Fruit fly (Drosophila melanogaster) whole organism, embryonic: ENCODE measurements around the gene CG42232.

Source experiments
- CG10654 ChIP-seq: fragments of 200-800 bp; sonication (Bioruptor generic); optimal IDR thresholded peaks from 2 replicates; lab custom pipeline; 2016; ENCODE audit warnings: missing biosample characterization, missing genetic modification characterization
- CG11560 ChIP-seq: fragments of 200-800 bp; sonication (Bioruptor generic); IDR thresholded peaks from 3 replicates; pipeline ENCODE4 v1.3.6; 2022; ENCODE audit warnings: missing biosample characterization, missing genetic modification characterization
- CG13775 ChIP-seq: fragments of 200-800 bp; sonication (Bioruptor generic); optimal IDR thresholded peaks from 3 replicates; lab custom pipeline; 2017; ENCODE audit warnings: missing biosample characterization, mild to moderate bottlenecking, missing genetic modification characterization
- CG15514 ChIP-seq: fragments of 200-800 bp; sonication (Bioruptor generic); optimal IDR thresholded peaks from 3 replicates; lab custom pipeline; 2017; ENCODE audit warnings: missing biosample characterization, missing genetic modification characterization, mild to moderate bottlenecking, moderate library complexity, missing genetic modification reagents
- CG15696 ChIP-seq: fragments of 200-800 bp; sonication (Bioruptor generic); optimal IDR thresholded peaks from 2 replicates; lab custom pipeline; 2019; ENCODE audit warnings: missing biosample characterization, mild to moderate bottlenecking, missing genetic modification characterization, moderate library complexity
- CG17568 ChIP-seq: fragments of 200-800 bp; sonication (Bioruptor generic); optimal IDR thresholded peaks from 2 replicates; lab custom pipeline; 2018; ENCODE audit warnings: missing biosample characterization, mild to moderate bottlenecking, missing genetic modification characterization, moderate library complexity
- CG2116 ChIP-seq: fragments of 200-800 bp; sonication (Bioruptor generic); optimal IDR thresholded peaks from 3 replicates; lab custom pipeline; 2018; ENCODE audit warnings: missing biosample characterization, mild to moderate bottlenecking, missing genetic modification characterization
- CG2202 ChIP-seq: fragments of 200-800 bp; sonication (Bioruptor generic); optimal IDR thresholded peaks from 2 replicates; lab custom pipeline; 2018; ENCODE audit warnings: missing biosample characterization, mild to moderate bottlenecking, missing genetic modification characterization
- CG30431 ChIP-seq: fragments of 200-800 bp; sonication (Bioruptor generic); optimal IDR thresholded peaks from 2 replicates; lab custom pipeline; 2017; ENCODE audit warnings: missing biosample characterization, missing genetic modification characterization
- CG31388 ChIP-seq: fragments of 200-800 bp; sonication (Bioruptor generic); optimal IDR thresholded peaks from 2 replicates; lab custom pipeline; 2016; ENCODE audit warnings: missing biosample characterization, missing genetic modification characterization
- CG33213 ChIP-seq: fragments of 200-800 bp; sonication (Bioruptor generic); optimal IDR thresholded peaks from 3 replicates; lab custom pipeline; 2016; ENCODE audit warnings: missing biosample characterization, missing genetic modification characterization
- CG33557 ChIP-seq: fragments of 200-800 bp; sonication (Bioruptor generic); optimal IDR thresholded peaks from 2 replicates; lab custom pipeline; 2019; ENCODE audit warnings: missing biosample characterization, mild to moderate bottlenecking, missing genetic modification characterization, moderate library complexity
- CG4328 ChIP-seq: fragments of 200-800 bp; sonication (Bioruptor generic); optimal IDR thresholded peaks from 3 replicates; lab custom pipeline; 2017; ENCODE audit warnings: missing biosample characterization, missing genetic modification reagents, missing genetic modification characterization
- CG5245 ChIP-seq: fragments of 200-800 bp; sonication (Bioruptor generic); optimal IDR thresholded peaks from 3 replicates; lab custom pipeline; 2016; ENCODE audit warnings: missing biosample characterization, missing genetic modification characterization
- CG6175 ChIP-seq: fragments of 200-800 bp; sonication (Bioruptor generic); IDR thresholded peaks from 3 replicates; pipeline ENCODE4 v1.3.6; 2022; ENCODE audit warnings: missing biosample characterization, missing genetic modification characterization
- CG6689 ChIP-seq: fragments of 200-800 bp; sonication (Bioruptor generic); IDR thresholded peaks from 2 replicates; pipeline ENCODE4 v1.3.6; 2022; ENCODE audit warnings: missing biosample characterization, missing genetic modification characterization
- CkIIα-i1 ChIP-seq: fragments of 200-800 bp; sonication (Bioruptor generic); IDR thresholded peaks from 2 replicates; pipeline ENCODE4 v1.3.6; 2022; ENCODE audit warnings: missing biosample characterization, missing genetic modification characterization
- CrebB ChIP-seq: fragments of 200-800 bp; sonication (Bioruptor generic); optimal IDR thresholded peaks from 3 replicates; lab custom pipeline; 2018; ENCODE audit warnings: missing biosample characterization, mild to moderate bottlenecking, missing genetic modification characterization
- Fer2 ChIP-seq: fragments of 200-800 bp; sonication (Bioruptor generic); optimal IDR thresholded peaks from 2 replicates; lab custom pipeline; 2018; ENCODE audit warnings: missing biosample characterization, mild to moderate bottlenecking, missing genetic modification characterization, moderate library complexity
- H15 ChIP-seq: fragments of 200-800 bp; sonication (Bioruptor generic); IDR thresholded peaks from 3 replicates; pipeline ENCODE4 v1.3.6; 2022; ENCODE audit warnings: missing biosample characterization, missing genetic modification characterization
- HLH3B ChIP-seq: fragments of 200-800 bp; sonication (Bioruptor generic); IDR thresholded peaks from 2 replicates; pipeline ENCODE4 v1.3.6; 2022; ENCODE audit warnings: missing biosample characterization, missing genetic modification characterization
- Hr3 ChIP-seq: fragments of 200-800 bp; sonication (Bioruptor generic); optimal IDR thresholded peaks from 3 replicates; lab custom pipeline; 2016; ENCODE audit warnings: missing biosample characterization, missing genetic modification characterization
- Kr ChIP-seq: fragments of 200-800 bp; sonication (Bioruptor generic); optimal IDR thresholded peaks from 2 replicates; lab custom pipeline; 2017; ENCODE audit warnings: missing biosample characterization, mild to moderate bottlenecking, missing genetic modification characterization
- Lim3 ChIP-seq: fragments of 200-800 bp; sonication (Bioruptor generic); IDR thresholded peaks from 2 replicates; pipeline ENCODE4 v1.3.6; 2022; ENCODE audit warnings: missing biosample characterization, missing genetic modification characterization
- Rx ChIP-seq: fragments of 200-800 bp; sonication (Bioruptor generic); IDR thresholded peaks from 2 replicates; pipeline ENCODE4 v1.3.6; 2022; ENCODE audit warnings: missing biosample characterization, missing genetic modification characterization
- Vsx1 ChIP-seq: fragments of 200-800 bp; sonication (Bioruptor generic); optimal IDR thresholded peaks from 2 replicates; lab custom pipeline; 2017; ENCODE audit warnings: missing biosample characterization, mild to moderate bottlenecking, missing genetic modification characterization, missing genetic modification reagents
- ab ChIP-seq: fragments of 200-800 bp; sonication (Bioruptor generic); optimal IDR thresholded peaks from 2 replicates; lab custom pipeline; 2016; ENCODE audit warnings: missing biosample characterization, missing genetic modification characterization
- abd-A ChIP-seq: fragments of 200-800 bp; sonication (Bioruptor generic); optimal IDR thresholded peaks from 3 replicates; lab custom pipeline; 2019; ENCODE audit warnings: missing biosample characterization, mild to moderate bottlenecking, missing genetic modification characterization, moderate library complexity
- aop ChIP-seq: fragments of 200-800 bp; sonication (Bioruptor generic); IDR thresholded peaks from 2 replicates; pipeline ENCODE4 v1.3.6; 2022; ENCODE audit warnings: missing biosample characterization, missing genetic modification characterization
- ato ChIP-seq: fragments of 200-800 bp; sonication (Bioruptor generic); IDR thresholded peaks from 2 replicates; pipeline ENCODE4 v1.3.6; 2022; ENCODE audit warnings: missing biosample characterization, missing genetic modification characterization; ENCODE audit not compliant: partially characterized antibody
- bbx ChIP-seq: fragments of 200-800 bp; sonication (Bioruptor generic); IDR thresholded peaks from 2 replicates; pipeline ENCODE4 v1.3.6; 2022; ENCODE audit warnings: missing biosample characterization, missing genetic modification characterization; ENCODE audit not compliant: partially characterized antibody
- bowl ChIP-seq: fragments of 200-800 bp; sonication (Bioruptor generic); IDR thresholded peaks from 2 replicates; pipeline ENCODE4 v1.3.6; 2022; ENCODE audit warnings: missing biosample characterization, missing genetic modification characterization
- cas ChIP-seq: fragments of 200-800 bp; sonication (Bioruptor generic); IDR thresholded peaks from 2 replicates; pipeline ENCODE4 v1.3.6; 2022; ENCODE audit warnings: missing biosample characterization, missing genetic modification characterization
- chn ChIP-seq: fragments of 200-800 bp; sonication (Bioruptor generic); optimal IDR thresholded peaks from 2 replicates; lab custom pipeline; 2016; ENCODE audit warnings: missing biosample characterization, missing genetic modification characterization
- corto ChIP-seq: fragments of 200-800 bp; sonication (Bioruptor generic); optimal IDR thresholded peaks from 2 replicates; lab custom pipeline; 2016; ENCODE audit warnings: missing biosample characterization, mild to moderate bottlenecking, missing genetic modification characterization, moderate library complexity
- da ChIP-seq: fragments of 200-800 bp; sonication (Bioruptor generic); optimal IDR thresholded peaks from 2 replicates; lab custom pipeline; 2016; ENCODE audit warnings: missing biosample characterization, missing genetic modification characterization
- emc ChIP-seq: fragments of 200-800 bp; sonication (Bioruptor generic); optimal IDR thresholded peaks from 2 replicates; lab custom pipeline; 2016; ENCODE audit warnings: missing biosample characterization, missing genetic modification characterization
- esg ChIP-seq: fragments of 200-800 bp; sonication (Bioruptor generic); conservative IDR thresholded peaks from 2 replicates; pipeline ENCODE4 v1.3.6; 2022; ENCODE audit warnings: missing biosample characterization, missing genetic modification characterization
- grn ChIP-seq: fragments of 200-800 bp; sonication (Bioruptor generic); optimal IDR thresholded peaks from 3 replicates; lab custom pipeline; 2017; ENCODE audit warnings: missing biosample characterization, missing genetic modification characterization
- jigr1 ChIP-seq: fragments of 200-800 bp; sonication (Bioruptor generic); IDR thresholded peaks from 3 replicates; pipeline ENCODE4 v1.3.6; 2022; ENCODE audit warnings: missing biosample characterization, missing genetic modification characterization
- kay ChIP-seq: fragments of 200-800 bp; sonication (Bioruptor generic); optimal IDR thresholded peaks from 2 replicates; lab custom pipeline; 2016; ENCODE audit warnings: missing biosample characterization, missing genetic modification characterization
- lmd ChIP-seq: fragments of 200-800 bp; sonication (Bioruptor generic); IDR thresholded peaks from 2 replicates; pipeline ENCODE4 v1.3.6; 2022; ENCODE audit warnings: missing biosample characterization, missing genetic modification characterization
- nau ChIP-seq: fragments of 200-800 bp; sonication (Bioruptor generic); optimal IDR thresholded peaks from 3 replicates; lab custom pipeline; 2017; ENCODE audit warnings: missing biosample characterization, mild to moderate bottlenecking, missing genetic modification characterization, missing genetic modification reagents
- pho ChIP-seq: fragments of 200-800 bp; sonication (Bioruptor generic); optimal IDR thresholded peaks from 2 replicates; lab custom pipeline; 2016; ENCODE audit warnings: missing biosample characterization, missing genetic modification characterization
- pum ChIP-seq: fragments of 200-800 bp; sonication (Bioruptor generic); optimal IDR thresholded peaks from 2 replicates; lab custom pipeline; 2016; ENCODE audit warnings: missing biosample characterization, missing genetic modification characterization
- rib ChIP-seq: fragments of 200-800 bp; sonication (Bioruptor generic); IDR thresholded peaks from 2 replicates; pipeline ENCODE4 v1.3.6; 2022; ENCODE audit warnings: missing biosample characterization, missing genetic modification characterization
- schlank ChIP-seq: fragments of 200-800 bp; sonication (Bioruptor generic); optimal IDR thresholded peaks from 2 replicates; lab custom pipeline; 2018; ENCODE audit warnings: missing biosample characterization, mild to moderate bottlenecking, missing genetic modification characterization
- shn ChIP-seq: fragments of 200-800 bp; sonication (Bioruptor generic); optimal IDR thresholded peaks from 3 replicates; lab custom pipeline; 2016; ENCODE audit warnings: missing biosample characterization, missing genetic modification characterization
- tll ChIP-seq, 2 experiments: fragments of 200-800 bp in 1 of 2; fragments of >200 bp in 1 of 2; sonication (Bioruptor generic) in 1 of 2; optimal IDR thresholded peaks; 2 replicates each; lab custom pipeline; 2017 to 2019; ENCODE audit warnings: missing biosample characterization in 2 of 2, missing genetic modification characterization in 2 of 2, mild to moderate bottlenecking in 1 of 2, moderate library complexity in 1 of 2
- unc-4 ChIP-seq: fragments of 200-800 bp; sonication (Bioruptor generic); IDR thresholded peaks from 2 replicates; pipeline ENCODE4 v1.3.6; 2022; ENCODE audit warnings: missing biosample characterization, missing genetic modification characterization; ENCODE audit not compliant: partially characterized antibody
- vvl ChIP-seq: fragments of 200-800 bp; sonication (Bioruptor generic); IDR thresholded peaks from 2 replicates; pipeline ENCODE4 v1.3.6; 2022; ENCODE audit warnings: missing biosample characterization, missing genetic modification characterization

CG42232 gene

dm6 chr3R:16497379-16497778, 27.9 kb upstream of the CG42232 start (continued):
- TF ChIP-seq jigr1 (GFP tag; lab: Robert Waterston, UW) (no peak), nau (GFP tag; lab: Kevin White, UChicago) (no peak), CG17568 (GFP tag; lab: Kevin White, UChicago) (peak; percentile 73), CG10654 (GFP tag; lab: Kevin White, UChicago) (peak; percentile 80), Rx (GFP tag; lab: Robert Waterston, UW) (peak; percentile 77), unc-4 (GFP tag; lab: Robert Waterston, UW) (no peak), Lim3 (peak; percentile 31; the same call in 1 of the 2 replicates), emc (GFP tag; lab: Kevin White, UChicago) (peak; percentile 63), ato (peak; percentile 41; the same call in 1 of the 2 replicates), rib (GFP tag; lab: Robert Waterston, UW) (peak; percentile 24; the same call in 1 of the 2 replicates), da (GFP tag; lab: Kevin White, UChicago) (peak; percentile 26), CG2202 (tag; lab: Kevin White, UChicago) (peak; percentile 64), pum (GFP tag; lab: Kevin White, UChicago) (peak; percentile 74), CG5245 (GFP tag; lab: Kevin White, UChicago) (peak; percentile 90), vvl (GFP tag; lab: Robert Waterston, UW) (peak; percentile 93), Vsx1 (GFP tag; lab: Kevin White, UChicago) (peak; percentile 66), CrebB (tag; lab: Kevin White, UChicago) (peak; percentile 37), CG6689 (peak; percentile 83), HLH3B (GFP tag; lab: Robert Waterston, UW) (peak; percentile 87), CG2116 (GFP tag; lab: Kevin White, UChicago) (peak; percentile 58), Hr3 (GFP tag; lab: Kevin White, UChicago) (peak; percentile 93), tll (GFP tag; optimal IDR thresholded peaks at IDR 0.05; lab: Kevin White, UChicago) (no peak), bbx (no peak), H15 (GFP tag; lab: Robert Waterston, UW) (peak; percentile 88), CG33213 (peak; percentile 75), lmd (peak; percentile 86), pho (GFP tag; lab: Kevin White, UChicago) (peak; percentile 61), schlank (peak; percentile 28), ab (GFP tag; lab: Kevin White, UChicago) (no peak), aop (GFP tag; lab: Robert Waterston, UW) (no peak), CG13775 (GFP tag; lab: Kevin White, UChicago) (peak; percentile 75), CG33557 (GFP tag; lab: Kevin White, UChicago) (peak; percentile 52), shn (GFP tag; lab: Kevin White, UChicago) (peak; percentile 39), Kr (no peak), CG11560 (peak; percentile 76), CG31388 (no peak), kay (GFP tag; lab: Kevin White, UChicago) (peak; percentile 60), cas (peak; percentile 67), chn (GFP tag; lab: Kevin White, UChicago) (peak; percentile 57), CG30431 (GFP tag; lab: Kevin White, UChicago) (peak; percentile 70), bowl (GFP tag; lab: Robert Waterston, UW) (peak; percentile 48; the same call in 1 of the 2 replicates), corto (GFP tag; lab: Kevin White, UChicago) (no peak), CG15696 (tag; lab: Kevin White, UChicago) (peak; percentile 86), esg (peak; percentile 73), grn (GFP tag; lab: Kevin White, UChicago) (peak; percentile 12), CG6175 (GFP tag; lab: Robert Waterston, UW) (peak; percentile 86), CG4328 (GFP tag; lab: Kevin White, UChicago) (peak; percentile 46), abd-A (tag; lab: Kevin White, UChicago) (no peak), Fer2 (tag; lab: Kevin White, UChicago) (peak; percentile 68), CkIIα-i1 (GFP tag; lab: Robert Waterston, UW) (0 out of 2 replicates have a peak, but pooled peaks have one; percentile 14), CG15514 (GFP tag; lab: Kevin White, UChicago) (peak; percentile 73)
